Worm (Caenorhabditis elegans): ENCODE data around the gene oac-30.

The oac-30 gene

DNA sequence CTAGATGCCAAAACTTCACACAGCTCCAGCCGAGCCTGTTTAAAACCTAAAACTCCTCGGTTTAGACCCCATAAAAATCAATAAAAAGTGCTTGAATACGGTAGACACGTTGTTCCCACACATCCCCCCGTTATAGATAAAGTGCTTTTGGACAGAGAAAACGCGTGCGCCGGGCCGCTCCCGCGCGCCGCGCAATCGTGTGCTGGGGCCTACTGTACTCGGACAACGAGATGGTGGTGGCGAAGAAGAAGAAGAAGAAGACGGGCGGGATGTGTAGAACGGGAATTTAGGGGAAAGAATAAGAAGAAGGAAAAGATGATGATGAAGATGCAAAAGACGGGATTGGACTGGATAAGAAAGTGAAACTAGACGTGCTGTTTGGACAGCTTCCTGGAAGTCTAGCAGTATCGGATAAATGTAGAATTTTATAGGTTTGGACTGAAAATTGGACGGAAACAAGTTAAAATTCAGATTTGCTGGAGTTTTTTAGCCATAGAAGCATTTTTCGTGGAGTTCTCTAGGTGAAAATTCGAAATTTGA lies 22.2 kb downstream of the oac-30 start (continued):
- TF ChIP-seq lin-39 (tag; optimal IDR thresholded peaks at IDR 0.05) (no peak), ceh-62 (tag; optimal IDR thresholded peaks at IDR 0.05) (no peak), pha-4 (GFP tag; IDR thresholded peaks at IDR 0.05) (no peak), pha-4 (tag; optimal IDR thresholded peaks at IDR 0.05) (no peak), mxl-3 (GFP tag; optimal IDR thresholded peaks at IDR 0.05) (peak; percentile 91), madf-9 (GFP tag; conservative IDR thresholded peaks at IDR 0.05) (no peak), daf-8 (GFP tag; IDR thresholded peaks at IDR 0.05) (no peak), F44E2.7 (GFP tag; IDR thresholded peaks at IDR 0.05) (no peak), fos-1 (tag; optimal IDR thresholded peaks at IDR 0.05) (no peak), F37D6.2 (tag; optimal IDR thresholded peaks at IDR 0.05) (no peak), nhr-41 (GFP tag; IDR thresholded peaks at IDR 0.05) (no peak), T26A8.4 (GFP tag; IDR thresholded peaks at IDR 0.05) (no peak), egl-27 (tag; optimal IDR thresholded peaks at IDR 0.05) (no peak), ctbp-1 (GFP tag; IDR thresholded peaks at IDR 0.05) (no peak), ces-1 (GFP tag; optimal IDR thresholded peaks at IDR 0.05) (no peak), dve-1 (tag; optimal IDR thresholded peaks at IDR 0.05; ENCODE audit: insufficient read depth) (no peak), php-3 (GFP tag; IDR thresholded peaks at IDR 0.05) (no peak), nhr-237 (tag; optimal IDR thresholded peaks at IDR 0.05) (no peak), sdz-12 (GFP tag; optimal IDR thresholded peaks at IDR 0.05) (no peak), zfp-2 (tag; optimal IDR thresholded peaks at IDR 0.05) (no peak), lim-7 (GFP tag; IDR thresholded peaks at IDR 0.05) (no peak), R02D3.7 (tag; optimal IDR thresholded peaks at IDR 0.05) (no peak), ztf-7 (tag; optimal IDR thresholded peaks at IDR 0.05) (no peak), tra-1 (GFP tag; IDR thresholded peaks at IDR 0.05) (no peak), arid-1 (GFP tag; conservative IDR thresholded peaks at IDR 0.05) (no peak), F26F4.8 (GFP tag; conservative IDR thresholded peaks at IDR 0.05) (no peak), saeg-2 (GFP tag; IDR thresholded peaks at IDR 0.05) (0 out of 2 replicates have a peak, but pooled peaks have one; percentile 30), skn-1 (tag; optimal IDR thresholded peaks at IDR 0.05) (no peak), tag-97 (GFP tag; IDR thresholded peaks at IDR 0.05) (no peak), mxl-2 (GFP tag; conservative IDR thresholded peaks at IDR 0.05) (no peak), lin-29 (GFP tag; IDR thresholded peaks at IDR 0.05) (no peak), nhr-6 (tag; optimal IDR thresholded peaks at IDR 0.05) (no peak), ceh-44 (GFP tag; IDR thresholded peaks at IDR 0.05) (no peak), set-16 (GFP tag; IDR thresholded peaks at IDR 0.05) (peak; percentile 20; the same call in 1 of the 2 replicates), nhr-25 (tag; optimal IDR thresholded peaks at IDR 0.05; ENCODE audit: borderline replicate concordance, insufficient read depth) (no peak), snpc-1.2 (GFP tag; IDR thresholded peaks at IDR 0.05) (no peak), nhr-102 (tag; optimal IDR thresholded peaks at IDR 0.05) (peak; percentile 12), dmd-9 (GFP tag; IDR thresholded peaks at IDR 0.05) (no peak)

DNA sequence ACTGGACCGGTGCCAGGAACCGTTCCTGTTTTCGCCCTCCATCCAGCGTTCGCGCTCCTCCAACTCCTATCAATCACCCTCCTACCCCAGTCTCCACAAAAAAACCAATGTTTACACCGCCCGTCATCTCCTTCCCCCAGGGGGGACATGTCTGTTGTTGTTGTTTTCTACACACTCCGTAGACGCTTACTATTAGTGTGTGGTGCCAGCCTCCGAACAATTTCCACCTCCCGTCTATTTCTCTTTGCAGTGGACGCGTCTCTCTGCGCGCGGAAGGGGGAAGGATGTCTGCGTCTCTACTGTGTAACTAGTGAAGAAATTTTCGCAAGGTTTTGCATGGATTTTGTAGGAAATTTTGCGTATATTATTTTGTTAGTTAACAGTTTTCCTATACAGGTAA lies 24.2 kb downstream of the oac-30 start:
- TF ChIP-seq hmg-1.1 (GFP tag; IDR thresholded peaks at IDR 0.05): peak; percentile 32; the same call in 1 of the 2 replicates
- no peak for TF ChIP-seq nhr-11 (tag; optimal IDR thresholded peaks at IDR 0.05)
- no peak for TF ChIP-seq dmd-9 (GFP tag; IDR thresholded peaks at IDR 0.05)
- TF ChIP-seq cey-2 (tag; optimal IDR thresholded peaks at IDR 0.05; ENCODE audit: borderline replicate concordance, insufficient read depth): no peak
- TF ChIP-seq jun-1 (tag; optimal IDR thresholded peaks at IDR 0.05): no peak
- no peak for TF ChIP-seq snpc-1.2 (GFP tag; IDR thresholded peaks at IDR 0.05)
- no peak for TF ChIP-seq F44E2.7 (GFP tag; IDR thresholded peaks at IDR 0.05)
- TF ChIP-seq pha-4 (GFP tag; IDR thresholded peaks at IDR 0.05): no peak
- TF ChIP-seq pha-4 (tag; optimal IDR thresholded peaks at IDR 0.05): peak; percentile 86
- TF ChIP-seq unc-130 (GFP tag; optimal IDR thresholded peaks at IDR 0.05): no peak
- 0 out of 2 replicates have a peak, but pooled peaks have one; percentile 23 for TF ChIP-seq lin-29 (GFP tag; IDR thresholded peaks at IDR 0.05)
- no peak for TF ChIP-seq dmd-8 (GFP tag; IDR thresholded peaks at IDR 0.05)
- peak; percentile 27 for TF ChIP-seq nhr-102 (tag; optimal IDR thresholded peaks at IDR 0.05)
- TF ChIP-seq pqm-1 (tag; optimal IDR thresholded peaks at IDR 0.05): no peak
- no peak for TF ChIP-seq lim-7 (GFP tag; IDR thresholded peaks at IDR 0.05)
- TF ChIP-seq lin-1 (GFP tag; IDR thresholded peaks at IDR 0.05): no peak
- TF ChIP-seq ceh-44 (GFP tag; IDR thresholded peaks at IDR 0.05): no peak
- no peak for TF ChIP-seq snpc-4 (tag; optimal IDR thresholded peaks at IDR 0.05)
- TF ChIP-seq nhr-77 (tag; optimal IDR thresholded peaks at IDR 0.05): no peak
- no peak for TF ChIP-seq zip-11 (GFP tag; IDR thresholded peaks at IDR 0.05)
- TF ChIP-seq vab-7 (GFP tag; IDR thresholded peaks at IDR 0.05): no peak
- no peak for TF ChIP-seq T20F7.1 (GFP tag; optimal IDR thresholded peaks at IDR 0.05)
- no peak for TF ChIP-seq ztf-7 (tag; optimal IDR thresholded peaks at IDR 0.05)
- no peak for TF ChIP-seq F26F4.8 (GFP tag; conservative IDR thresholded peaks at IDR 0.05)
- no peak for TF ChIP-seq tag-97 (GFP tag; IDR thresholded peaks at IDR 0.05)
